Fruit fly (Drosophila melanogaster) whole organism, embryonic: Measurements from ENCODE around the gene CG2972.

Source experiments
- Antp ChIP-seq: fragments of 200-800 bp; sonication (Bioruptor generic); optimal IDR thresholded peaks from 3 replicates; lab custom pipeline; 2016; ENCODE audit warnings: missing biosample characterization, missing genetic modification characterization
- Bdp1 ChIP-seq: fragments of 200-800 bp; sonication (Bioruptor generic); optimal IDR thresholded peaks from 3 replicates; lab custom pipeline; 2016; ENCODE audit warnings: missing biosample characterization, missing genetic modification characterization
- CG10565 ChIP-seq: fragments of 200-800 bp; sonication (Bioruptor generic); optimal IDR thresholded peaks from 3 replicates; lab custom pipeline; 2016; ENCODE audit warnings: missing biosample characterization, mild to moderate bottlenecking, missing genetic modification characterization
- CG12104 ChIP-seq: fragments of 200-800 bp; sonication (Bioruptor generic); optimal IDR thresholded peaks from 3 replicates; lab custom pipeline; 2016; ENCODE audit warnings: missing biosample characterization, missing genetic modification characterization
- CG12942 ChIP-seq: fragments of 200-800 bp; sonication (Bioruptor generic); optimal IDR thresholded peaks from 3 replicates; lab custom pipeline; 2016; ENCODE audit warnings: missing biosample characterization, missing genetic modification characterization
- CG13123 ChIP-seq: fragments of 200-800 bp; sonication (Bioruptor generic); optimal IDR thresholded peaks from 2 replicates; lab custom pipeline; 2016; ENCODE audit warnings: missing biosample characterization, missing genetic modification characterization
- CG13296 ChIP-seq: fragments of 200-800 bp; sonication (Bioruptor generic); optimal IDR thresholded peaks from 3 replicates; lab custom pipeline; 2018; ENCODE audit warnings: missing biosample characterization, mild to moderate bottlenecking, missing genetic modification characterization
- CG14667 ChIP-seq: fragments of 200-800 bp; sonication (Bioruptor generic); IDR thresholded peaks from 2 replicates; pipeline ENCODE4 v1.3.6; 2022; ENCODE audit warnings: missing biosample characterization, missing genetic modification characterization
- CG14710 ChIP-seq: fragments of 200-800 bp; sonication (Bioruptor generic); optimal IDR thresholded peaks from 3 replicates; lab custom pipeline; 2019; ENCODE audit warnings: missing biosample characterization, mild to moderate bottlenecking, missing genetic modification characterization, moderate library complexity
- CG1603 ChIP-seq: fragments of 200-800 bp; sonication (Bioruptor generic); optimal IDR thresholded peaks from 2 replicates; lab custom pipeline; 2019; ENCODE audit warnings: missing biosample characterization, mild to moderate bottlenecking, missing genetic modification characterization, moderate library complexity
- CG17328 ChIP-seq: fragments of 200-800 bp; sonication (Bioruptor generic); IDR thresholded peaks from 2 replicates; pipeline ENCODE4 v1.3.6; 2022; ENCODE audit warnings: missing biosample characterization, missing genetic modification characterization
- CG18262 ChIP-seq: fragments of 200-800 bp; optimal IDR thresholded peaks from 3 replicates; lab custom pipeline; 2019; ENCODE audit warnings: missing biosample characterization, mild to moderate bottlenecking, missing genetic modification characterization, moderate library complexity
- CG18599 ChIP-seq: fragments of 200-800 bp; sonication (Bioruptor generic); optimal IDR thresholded peaks from 3 replicates; lab custom pipeline; 2017; ENCODE audit warnings: missing biosample characterization, missing genetic modification characterization, mild to moderate bottlenecking, moderate library complexity, missing genetic modification reagents
- CG34422 ChIP-seq: fragments of 200-800 bp; sonication (Bioruptor generic); IDR thresholded peaks from 3 replicates; pipeline ENCODE4 v1.3.6; 2022; ENCODE audit warnings: missing biosample characterization, missing genetic modification characterization
- CG5245 ChIP-seq: fragments of 200-800 bp; sonication (Bioruptor generic); optimal IDR thresholded peaks from 3 replicates; lab custom pipeline; 2016; ENCODE audit warnings: missing biosample characterization, missing genetic modification characterization
- CG6272 ChIP-seq: fragments of 200-800 bp; sonication (Bioruptor generic); IDR thresholded peaks from 2 replicates; pipeline ENCODE4 v1.3.6; 2022; ENCODE audit warnings: missing biosample characterization, missing genetic modification characterization
- CG6854 ChIP-seq: fragments of 200-800 bp; sonication (Bioruptor generic); optimal IDR thresholded peaks from 3 replicates; lab custom pipeline; 2017; ENCODE audit warnings: missing biosample characterization, mild to moderate bottlenecking, missing genetic modification characterization
- CkIIα-i1 ChIP-seq: fragments of 200-800 bp; sonication (Bioruptor generic); IDR thresholded peaks from 2 replicates; pipeline ENCODE4 v1.3.6; 2022; ENCODE audit warnings: missing biosample characterization, missing genetic modification characterization
- Dek ChIP-seq: fragments of 200-800 bp; sonication (Bioruptor generic); optimal IDR thresholded peaks from 3 replicates; lab custom pipeline; 2019; ENCODE audit warnings: missing biosample characterization, mild to moderate bottlenecking, missing genetic modification characterization, moderate library complexity
- ERR ChIP-seq: fragments of 200-800 bp; sonication (Bioruptor generic); optimal IDR thresholded peaks from 2 replicates; lab custom pipeline; 2016; ENCODE audit warnings: missing biosample characterization, missing genetic modification characterization
- Elba2 ChIP-seq: fragments of 200-800 bp; sonication (Bioruptor generic); optimal IDR thresholded peaks from 3 replicates; lab custom pipeline; 2016; ENCODE audit warnings: missing biosample characterization, missing genetic modification characterization
- Ets65A ChIP-seq: fragments of 200-800 bp; sonication (Bioruptor generic); peaks from one replicate; lab custom pipeline; 2016; ENCODE audit warnings: missing biosample characterization, missing genetic modification characterization
- H2.0 ChIP-seq: fragments of 200-800 bp; sonication (Bioruptor generic); IDR thresholded peaks from 2 replicates; pipeline ENCODE4 v1.3.6; 2022; ENCODE audit warnings: missing biosample characterization, missing genetic modification characterization
- Hr51 ChIP-seq, 2 experiments: fragments of 200-800 bp; sonication (Bioruptor generic); optimal IDR thresholded peaks; 2 replicates in 1 of 2; 3 replicates in 1 of 2; lab custom pipeline; 2016 to 2018; ENCODE audit warnings: missing biosample characterization in 2 of 2, missing genetic modification characterization in 2 of 2, mild to moderate bottlenecking in 1 of 2, moderate library complexity in 1 of 2
- Myb ChIP-seq: fragments of 200-800 bp; sonication (Bioruptor generic); optimal IDR thresholded peaks from 2 replicates; lab custom pipeline; 2016; ENCODE audit warnings: missing biosample characterization, missing genetic modification characterization
- Pdp1 ChIP-seq, 2 experiments: fragments of 200-800 bp; sonication (Bioruptor generic); optimal IDR thresholded peaks; 3 replicates each; lab custom pipeline; 2016; ENCODE audit warnings: missing biosample characterization in 2 of 2, missing genetic modification characterization in 2 of 2, mild to moderate bottlenecking in 1 of 2, moderate library complexity in 1 of 2
- Scr ChIP-seq: fragments of 200-800 bp; sonication (Bioruptor generic); IDR thresholded peaks from 2 replicates; pipeline ENCODE4 v1.3.6; 2022; ENCODE audit warnings: missing biosample characterization, missing genetic modification characterization; ENCODE audit not compliant: partially characterized antibody
- Sox100B ChIP-seq: fragments of 200-800 bp; sonication (Bioruptor generic); optimal IDR thresholded peaks from 3 replicates; lab custom pipeline; 2018; ENCODE audit warnings: missing biosample characterization, mild to moderate bottlenecking, missing genetic modification characterization
- Trl ChIP-seq, 3 experiments: fragments of >200 bp in 2 of 3; fragments of 200-800 bp in 1 of 3; sonication (Bioruptor generic) in 1 of 3; optimal IDR thresholded peaks; 2 replicates in 1 of 3; 3 replicates in 2 of 3; lab custom pipeline; 2016 to 2017; ENCODE audit warnings: missing biosample characterization in 1 of 3, missing genetic modification characterization in 1 of 3
- YL-1 ChIP-seq: fragments of 200-800 bp; sonication (Bioruptor generic); optimal IDR thresholded peaks from 3 replicates; lab custom pipeline; 2017; ENCODE audit warnings: missing biosample characterization, mild to moderate bottlenecking, missing genetic modification characterization
- aop ChIP-seq: fragments of 200-800 bp; sonication (Bioruptor generic); IDR thresholded peaks from 2 replicates; pipeline ENCODE4 v1.3.6; 2022; ENCODE audit warnings: missing biosample characterization, missing genetic modification characterization
- ara ChIP-seq: fragments of 200-800 bp; sonication (Bioruptor generic); IDR thresholded peaks from 2 replicates; pipeline ENCODE4 v1.3.6; 2022; ENCODE audit warnings: missing biosample characterization, missing genetic modification characterization
- chif ChIP-seq, 2 experiments: fragments of 200-800 bp; sonication (Bioruptor generic); optimal IDR thresholded peaks; 3 replicates each; lab custom pipeline; 2016; ENCODE audit warnings: missing biosample characterization in 2 of 2, missing genetic modification characterization in 2 of 2
- dm ChIP-seq: fragments of 200-800 bp; sonication (Bioruptor generic); optimal IDR thresholded peaks from 3 replicates; lab custom pipeline; 2016; ENCODE audit warnings: missing biosample characterization, missing genetic modification characterization
- dmrt99B ChIP-seq: fragments of 200-800 bp; sonication (Bioruptor generic); optimal IDR thresholded peaks from 2 replicates; lab custom pipeline; 2018; ENCODE audit warnings: missing biosample characterization, mild to moderate bottlenecking, missing genetic modification characterization, moderate library complexity
- ham ChIP-seq: fragments of 200-800 bp; sonication (Bioruptor generic); IDR thresholded peaks from 2 replicates; pipeline ENCODE4 v1.3.6; 2022; ENCODE audit warnings: missing biosample characterization, missing genetic modification characterization
- kay ChIP-seq: fragments of 200-800 bp; sonication (Bioruptor generic); optimal IDR thresholded peaks from 2 replicates; lab custom pipeline; 2016; ENCODE audit warnings: missing biosample characterization, missing genetic modification characterization
- luna ChIP-seq: fragments of 200-800 bp; sonication (Bioruptor generic); optimal IDR thresholded peaks from 2 replicates; lab custom pipeline; 2016; ENCODE audit warnings: missing biosample characterization, missing genetic modification characterization
- pita ChIP-seq: fragments of 200-800 bp; sonication (Bioruptor generic); optimal IDR thresholded peaks from 2 replicates; lab custom pipeline; 2017; ENCODE audit warnings: missing biosample characterization, mild to moderate bottlenecking, missing genetic modification characterization
- slou ChIP-seq: fragments of 200-800 bp; sonication (Bioruptor generic); optimal IDR thresholded peaks from 3 replicates; lab custom pipeline; 2016; ENCODE audit warnings: missing biosample characterization, missing genetic modification characterization
- sr ChIP-seq: fragments of 200-800 bp; sonication (Bioruptor generic); IDR thresholded peaks from 3 replicates; pipeline ENCODE4 v1.3.6; 2022; ENCODE audit warnings: missing biosample characterization, missing genetic modification characterization
- tap ChIP-seq: fragments of 200-800 bp; optimal IDR thresholded peaks from 3 replicates; lab custom pipeline; 2019; ENCODE audit warnings: missing biosample characterization, mild to moderate bottlenecking, missing genetic modification characterization, moderate library complexity
- tgo ChIP-seq: fragments of 200-800 bp; sonication (Bioruptor generic); IDR thresholded peaks from 3 replicates; pipeline ENCODE4 v1.3.6; 2022; ENCODE audit warnings: missing biosample characterization, missing genetic modification characterization
- ttk ChIP-seq: fragments of 200-800 bp; sonication (Bioruptor generic); IDR thresholded peaks from 2 replicates; pipeline ENCODE4 v2.1.2; 2022; ENCODE audit warnings: missing biosample characterization, missing genetic modification characterization
- unc-4 ChIP-seq: fragments of 200-800 bp; sonication (Bioruptor generic); IDR thresholded peaks from 2 replicates; pipeline ENCODE4 v1.3.6; 2022; ENCODE audit warnings: missing biosample characterization, missing genetic modification characterization; ENCODE audit not compliant: partially characterized antibody
- z ChIP-seq: fragments of 200-800 bp; sonication (Bioruptor generic); IDR thresholded peaks from 3 replicates; pipeline ENCODE4 v1.3.6; 2022; ENCODE audit warnings: missing biosample characterization, missing genetic modification characterization
- zf30C ChIP-seq: fragments of 200-800 bp; sonication (Bioruptor generic); optimal IDR thresholded peaks from 3 replicates; lab custom pipeline; 2018; ENCODE audit warnings: missing biosample characterization, mild to moderate bottlenecking, missing genetic modification characterization

Gene CG2972

DNA sequence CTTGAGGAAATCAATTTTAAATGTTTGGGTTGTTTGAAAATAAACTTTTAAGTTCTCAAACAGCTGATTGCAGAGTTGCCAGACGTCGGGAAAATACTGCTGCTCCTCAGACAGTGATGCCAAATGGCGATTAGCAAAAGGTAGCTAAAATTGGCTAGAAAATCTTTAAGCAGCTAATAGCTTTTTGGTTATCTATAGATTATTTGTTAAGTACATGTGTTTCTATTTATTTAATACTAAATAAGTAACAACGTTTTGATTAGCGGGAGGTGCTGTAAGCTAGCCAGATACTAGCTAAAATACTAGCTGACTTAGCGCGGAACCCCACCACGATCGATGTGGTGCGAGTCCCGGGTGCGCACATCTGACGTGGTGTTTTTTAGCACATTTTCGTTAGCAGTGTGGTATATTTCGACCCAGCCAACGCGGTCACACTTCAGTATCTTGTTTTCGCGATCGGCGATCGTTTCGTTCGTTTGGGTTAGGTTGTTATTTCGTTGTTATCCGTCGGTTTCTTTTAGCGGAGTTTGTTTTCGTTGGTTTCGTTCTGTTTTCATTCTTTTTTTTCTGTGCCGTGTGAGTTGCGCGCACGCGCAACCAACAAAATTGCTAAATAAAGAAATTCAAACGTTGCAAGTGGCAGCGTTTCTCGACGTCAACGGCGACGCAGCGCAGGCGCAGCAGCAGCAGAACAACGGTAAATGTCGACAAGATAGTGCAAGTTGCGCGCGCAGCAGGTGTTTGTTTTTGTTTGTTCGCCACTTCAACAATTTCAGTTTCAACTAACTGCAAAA lies 3.3 kb downstream of the CG2972 start, which contains the start of the genes Naxe and RhoU (continued):
- TF ChIP-seq Antp (GFP tag; lab: Kevin White, UChicago), result peak; percentile 48
- peak; percentile 64 for TF ChIP-seq CG1603
- TF ChIP-seq sr (GFP tag; lab: Robert Waterston, UW), result no peak
- TF ChIP-seq Trl (optimal IDR thresholded peaks at IDR 0.05; lab: Kevin White, UChicago), result no peak
- TF ChIP-seq Trl (GFP tag; optimal IDR thresholded peaks at IDR 0.05; lab: Kevin White, UChicago), result peak; percentile 5
- TF ChIP-seq CG13296, result no peak
- peak; percentile 41 for TF ChIP-seq H2.0 (GFP tag; lab: Robert Waterston, UW)
- peak; percentile 58; the same call in 2 of the 3 replicates for TF ChIP-seq tgo
- TF ChIP-seq aop, result no peak
- TF ChIP-seq CG17328 (GFP tag; lab: Robert Waterston, UW), result 0 out of 2 replicates have a peak, but pooled peaks have one; percentile 28
- TF ChIP-seq zf30C (GFP tag; lab: Kevin White, UChicago), result peak; percentile 1
- no peak for TF ChIP-seq CG18262
- TF ChIP-seq CG12104 (GFP tag; lab: Kevin White, UChicago), result peak; percentile 12
- no peak for TF ChIP-seq Sox100B (GFP tag; lab: Kevin White, UChicago)
- peak; percentile 43; the same call in 1 of the 3 replicates for TF ChIP-seq CG34422 (GFP tag; lab: Robert Waterston, UW)
- no peak for TF ChIP-seq dm (GFP tag; lab: Kevin White, UChicago)
- TF ChIP-seq CG12942 (GFP tag; lab: Kevin White, UChicago), result peak; percentile 27
- TF ChIP-seq ara (GFP tag; lab: Robert Waterston, UW), result 0 out of 2 replicates have a peak, but pooled peaks have one; percentile 30
- TF ChIP-seq slou (GFP tag; lab: Kevin White, UChicago), result no peak
- TF ChIP-seq unc-4, result no peak
- TF ChIP-seq z (GFP tag; lab: Robert Waterston, UW), result no peak
- TF ChIP-seq ham (GFP tag; lab: Robert Waterston, UW), result no peak
- no peak for TF ChIP-seq CG6854 (GFP tag; lab: Kevin White, UChicago)
- peak; percentile 38 to 46 for TF ChIP-seq Pdp1 (GFP tag; optimal IDR thresholded peaks at IDR 0.05; lab: Kevin White, UChicago)
- TF ChIP-seq Myb (GFP tag; lab: Kevin White, UChicago), result peak; percentile 33
- no peak for TF ChIP-seq kay (GFP tag; lab: Kevin White, UChicago)
- TF ChIP-seq Ets65A (GFP tag; lab: Kevin White, UChicago), result peak; percentile 95
- no peak for TF ChIP-seq dmrt99B (tag; lab: Kevin White, UChicago)
- TF ChIP-seq CG13123 (GFP tag; lab: Kevin White, UChicago), result no peak
- no peak; the same call in 1 of the 2 replicates for TF ChIP-seq Scr (GFP tag; lab: Robert Waterston, UW)

DNA sequence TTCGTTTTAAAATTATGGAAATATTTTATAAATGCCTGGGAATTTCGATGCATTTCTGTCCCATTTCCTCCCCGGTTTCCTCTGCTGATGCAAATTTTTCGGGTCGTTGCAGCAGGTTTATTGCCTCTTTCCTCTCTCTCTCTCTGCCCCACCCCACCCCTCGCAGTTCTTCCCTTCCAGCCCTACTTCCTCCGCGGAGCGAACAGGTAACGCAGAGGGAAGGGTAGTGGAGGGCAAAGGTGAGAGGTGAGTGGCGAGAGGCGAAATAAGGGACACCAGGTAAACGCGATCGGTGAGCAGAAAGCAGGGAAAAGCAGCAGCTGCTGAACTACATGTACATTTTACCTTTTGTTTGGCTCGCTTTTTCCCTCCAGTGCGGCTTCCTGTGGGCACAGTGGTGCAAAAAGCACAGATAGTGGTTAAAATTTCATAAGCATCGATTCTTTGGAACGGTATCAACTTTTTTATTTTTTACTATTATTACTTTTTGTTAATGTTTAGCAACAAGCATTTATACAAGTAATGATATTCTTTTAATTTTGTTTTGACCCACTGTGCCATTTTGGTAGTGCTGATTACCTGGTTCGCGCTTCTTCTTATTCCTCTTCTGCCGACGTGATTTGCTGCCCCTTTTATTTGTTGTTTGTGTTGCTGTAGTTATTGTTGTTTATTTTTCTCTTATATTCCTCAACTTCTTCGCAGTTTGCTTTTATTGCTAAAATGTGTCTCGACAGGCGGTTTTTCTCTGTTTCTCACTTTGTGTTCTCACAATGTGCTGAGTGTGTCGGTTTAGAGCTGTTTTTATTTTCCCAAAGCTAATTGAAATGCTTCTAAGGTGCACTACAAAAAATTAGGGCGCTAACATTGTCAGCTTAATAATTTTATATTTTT lies 5.3 kb downstream of the CG2972 start:
- TF ChIP-seq CG6272 (GFP tag; lab: Robert Waterston, UW) (no peak), Bdp1 (peak; percentile 33), luna (GFP tag; lab: Kevin White, UChicago) (no peak), ttk (GFP tag; lab: Robert Waterston, UW) (peak; percentile 28; the same call in 1 of the 2 replicates), pita (GFP tag; lab: Kevin White, UChicago) (no peak), chif (GFP tag; optimal IDR thresholded peaks at IDR 0.05; lab: Kevin White, UChicago) (peak; percentile 32 to 61), Dek (tag; lab: Kevin White, UChicago) (no peak), CG14710 (tag; lab: Kevin White, UChicago) (peak; percentile 57), CkIIα-i1 (GFP tag; lab: Robert Waterston, UW) (no peak), Hr51 (GFP tag; optimal IDR thresholded peaks at IDR 0.05; lab: Kevin White, UChicago) (peak; percentile 30 to 69), tap (tag; lab: Kevin White, UChicago) (no peak), YL-1 (no peak), CG10565 (GFP tag; lab: Kevin White, UChicago) (no peak), ERR (GFP tag; lab: Kevin White, UChicago) (no peak), CG14667 (GFP tag; lab: Robert Waterston, UW) (0 out of 2 replicates have a peak, but pooled peaks have one; percentile 30), Elba2 (GFP tag; lab: Kevin White, UChicago) (peak; percentile 55), CG5245 (GFP tag; lab: Kevin White, UChicago) (peak; percentile 15), CG18599 (peak; percentile 62), CG18262 (peak; percentile 76)
